Worm (Caenorhabditis elegans): ENCODE measurements around the gene F46C5.1.

ce11 chrII:8810679-8811413, 10.1 kb downstream of the F46C5.1 start, which contains the start of the genes F46C5.9 and rer-1:
- no peak for TF ChIP-seq aly-1 (tag; optimal IDR thresholded peaks at IDR 0.05)
- TF ChIP-seq ama-1 (optimal IDR thresholded peaks at IDR 0.05) = no peak
- no peak for TF ChIP-seq ceh-13 (GFP tag; optimal IDR thresholded peaks at IDR 0.05)
- no peak for TF ChIP-seq tbx-37 (GFP tag; conservative IDR thresholded peaks at IDR 0.05)
- no peak for TF ChIP-seq sea-1 (GFP tag; conservative IDR thresholded peaks at IDR 0.05)
- no peak for TF ChIP-seq flt-1 (GFP tag; IDR thresholded peaks at IDR 0.05)
- no peak for TF ChIP-seq B0310.2 (tag; optimal IDR thresholded peaks at IDR 0.05)
- no peak for TF ChIP-seq hmbx-1 (tag; optimal IDR thresholded peaks at IDR 0.05)
- TF ChIP-seq pes-1 (GFP tag; IDR thresholded peaks at IDR 0.05) = no peak
- TF ChIP-seq tra-4 (tag; optimal IDR thresholded peaks at IDR 0.05) = no peak
- no peak for TF ChIP-seq scrt-1 (GFP tag; IDR thresholded peaks at IDR 0.05)
- TF ChIP-seq ets-7 (tag; optimal IDR thresholded peaks at IDR 0.05) = no peak
